Worm (Caenorhabditis elegans) whole organism, midembryonic: ENCODE data around the gene plpr-1.

ENCODE experiments used
- cog-1 ChIP-seq: sonication (generic microtip); optimal IDR thresholded peaks from 2 replicates; lab custom pipeline; 2016; ENCODE audit warnings: missing genetic modification characterization, missing compliant biosample characterization
- flt-1 ChIP-seq: fragments of 200-800 bp; sonication (Bioruptor generic); IDR thresholded peaks from 2 replicates; pipeline ENCODE4 v1.3.6; 2022; ENCODE audit warnings: missing genetic modification characterization, missing compliant biosample characterization
- klf-2 ChIP-seq: fragments of 200-800 bp; sonication (Bioruptor generic); conservative IDR thresholded peaks from 2 replicates; pipeline ENCODE4 v1.3.6; 2022; ENCODE audit warnings: missing genetic modification reagents, missing genetic modification characterization, missing compliant biosample characterization
- tab-1 ChIP-seq: fragments of 200-800 bp; sonication (Bioruptor generic); IDR thresholded peaks from 2 replicates; pipeline ENCODE4 v1.3.6; 2022; ENCODE audit warnings: missing genetic modification characterization, missing compliant biosample characterization

DNA sequence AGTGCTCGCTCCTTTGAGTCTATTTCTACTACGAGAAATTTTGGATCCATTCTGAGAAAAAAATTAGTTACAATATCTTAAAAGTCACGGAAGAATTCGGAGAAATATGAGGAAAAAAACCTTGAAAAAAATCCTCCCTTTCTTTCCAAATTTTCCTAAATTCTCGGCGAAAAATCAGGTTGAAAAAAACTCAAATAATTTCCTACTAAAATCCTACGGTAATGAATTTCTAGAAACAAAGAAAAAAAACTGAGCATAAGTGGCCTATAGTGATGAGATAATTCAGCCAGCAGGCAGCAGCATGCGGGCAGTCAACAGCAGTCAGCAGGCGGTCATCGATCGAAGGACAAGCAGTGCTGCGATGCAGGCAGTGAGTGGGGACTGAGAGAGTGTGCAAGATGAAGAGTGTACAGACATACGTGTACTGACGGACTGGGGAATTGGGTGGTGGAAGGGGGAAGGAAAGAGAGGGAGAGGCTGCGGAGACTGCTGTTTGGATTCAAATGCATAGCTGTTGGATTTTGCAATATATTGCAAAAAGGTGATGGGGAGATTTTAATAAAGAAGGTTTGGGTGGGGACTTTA lies 37.3 kb upstream of the plpr-1 start, which contains the start of gene lir-3:
- no peak for TF ChIP-seq cog-1 (tag; lab: Kevin White, UChicago)
- no peak for TF ChIP-seq flt-1
- TF ChIP-seq klf-2 (GFP tag; lab: Robert Waterston, UW) = 0 out of 2 replicates have a peak, but pooled peaks have one; percentile 24
- no peak for TF ChIP-seq tab-1
